Worm (Caenorhabditis elegans): ENCODE results near the gene ceh-41.

ce11 chrX:1897243-1897642, 48.8 kb upstream of the ceh-41 start, which contains the start of gene B0294.1:
- TF ChIP-seq zag-1 (tag; optimal IDR thresholded peaks at IDR 0.05) (no peak), fos-1 (tag; optimal IDR thresholded peaks at IDR 0.05) (no peak), nhr-77 (tag; optimal IDR thresholded peaks at IDR 0.05) (no peak), unc-39 (tag; optimal IDR thresholded peaks at IDR 0.05) (no peak), unc-62 (GFP tag; optimal IDR thresholded peaks at IDR 0.05) (no peak)

Measured in whole organism, L2 larva.